Worm (Caenorhabditis elegans) whole organism, midembryonic: ENCODE results near the gene F38B7.11.

Experiments used
- T22C8.4 ChIP-seq: fragments of 200-800 bp; sonication (Bioruptor generic); IDR thresholded peaks from 2 replicates; pipeline ENCODE4 v1.3.6; 2022; ENCODE audit warnings: missing genetic modification characterization, missing compliant biosample characterization
- cog-1 ChIP-seq: sonication (generic microtip); optimal IDR thresholded peaks from 2 replicates; lab custom pipeline; 2016; ENCODE audit warnings: missing genetic modification characterization, missing compliant biosample characterization
- ref-1 ChIP-seq: fragments of 200-800 bp; sonication (Bioruptor generic); conservative IDR thresholded peaks from 2 replicates; pipeline ENCODE4 v1.3.6; 2022; ENCODE audit warnings: missing genetic modification reagents, missing genetic modification characterization, missing compliant biosample characterization
- tab-1 ChIP-seq: fragments of 200-800 bp; sonication (Bioruptor generic); IDR thresholded peaks from 2 replicates; pipeline ENCODE4 v1.3.6; 2022; ENCODE audit warnings: missing genetic modification characterization, missing compliant biosample characterization
- ztf-29 ChIP-seq: fragments of 200-800 bp; sonication (Bioruptor generic); IDR thresholded peaks from 2 replicates; pipeline ENCODE4 v1.3.6; 2022; ENCODE audit warnings: missing genetic modification reagents, missing genetic modification characterization, missing compliant biosample characterization

ce11 chrV:11514677-11515076, 32.2 kb upstream of the F38B7.11 start, which contains the start of gene C55A6.6:
- TF ChIP-seq ref-1 (no peak), cog-1 (tag; lab: Kevin White, UChicago) (no peak), tab-1 (no peak), T22C8.4 (GFP tag; lab: Robert Waterston, UW) (no peak), ztf-29 (GFP tag; lab: Robert Waterston, UW) (no peak)
